Worm (Caenorhabditis elegans): Measurements from ENCODE around the gene F59F5.4.

- TF ChIP-seq tbx-11 (GFP tag; IDR thresholded peaks at IDR 0.05) = no peak
- TF ChIP-seq pes-1 (GFP tag; IDR thresholded peaks at IDR 0.05) = no peak
- TF ChIP-seq flt-1 (GFP tag; IDR thresholded peaks at IDR 0.05) = no peak
- no peak for TF ChIP-seq ceh-36 (tag; optimal IDR thresholded peaks at IDR 0.05)
- TF ChIP-seq aly-1 (tag; optimal IDR thresholded peaks at IDR 0.05) = no peak
- TF ChIP-seq hmbx-1 (tag; optimal IDR thresholded peaks at IDR 0.05) = no peak
Observed at ce11 chrX:10556764-10557163, 14.0 kb downstream of the F59F5.4 start.
